Worm (Caenorhabditis elegans) whole organism, mixed stage, embryonic: ENCODE results near the gene lbp-2.

ENCODE experiments used
- M03D4.4 ChIP-seq: sonication (generic microtip); optimal IDR thresholded peaks from 2 replicates; lab custom pipeline; 2017; ENCODE audit warnings: mild to moderate bottlenecking, missing genetic modification characterization, missing compliant biosample characterization
- bed-3 ChIP-seq: fragments of 200-800 bp; sonication (Bioruptor generic); optimal IDR thresholded peaks from 3 replicates; lab custom pipeline; 2018; ENCODE audit warnings: mild to moderate bottlenecking, missing genetic modification characterization, moderate library complexity, missing compliant biosample characterization
- blmp-1 ChIP-seq: fragments of 150-350 bp; optimal IDR thresholded peaks from 2 replicates; lab custom pipeline; 2014; ENCODE audit warnings: missing biosample characterization, missing genetic modification characterization
- ceh-39 ChIP-seq: fragments of 150-350 bp; optimal IDR thresholded peaks from 2 replicates; lab custom pipeline; 2014; ENCODE audit warnings: missing biosample characterization, missing genetic modification characterization
- ceh-43 ChIP-seq: fragments of 200-800 bp; sonication (Bioruptor generic); optimal IDR thresholded peaks from 2 replicates; lab custom pipeline; 2018; ENCODE audit warnings: mild to moderate bottlenecking, missing genetic modification characterization, moderate library complexity, missing compliant biosample characterization
- ceh-83 ChIP-seq: fragments of 200-800 bp; sonication (Bioruptor generic); optimal IDR thresholded peaks from 2 replicates; lab custom pipeline; 2018; ENCODE audit warnings: mild to moderate bottlenecking, missing genetic modification characterization, missing compliant biosample characterization
- ces-1 ChIP-seq: fragments of 150-350 bp; optimal IDR thresholded peaks from 2 replicates; lab custom pipeline; 2014; ENCODE audit warnings: missing biosample characterization, missing genetic modification reagents, missing genetic modification characterization
- cnd-1 ChIP-seq: fragments of 200-800 bp; sonication (Bioruptor generic); optimal IDR thresholded peaks from 2 replicates; lab custom pipeline; 2018; ENCODE audit warnings: mild to moderate bottlenecking, missing genetic modification characterization, missing compliant biosample characterization
- drap-1 ChIP-seq: fragments of 200-800 bp; sonication (Bioruptor generic); optimal IDR thresholded peaks from 3 replicates; lab custom pipeline; 2018; ENCODE audit warnings: mild to moderate bottlenecking, missing genetic modification characterization, missing compliant biosample characterization
- elt-1 ChIP-seq: sonication (generic microtip); optimal IDR thresholded peaks from 2 replicates; lab custom pipeline; 2017; ENCODE audit warnings: missing genetic modification characterization, mild to moderate bottlenecking, missing compliant biosample characterization, antibody characterized with exemption, moderate library complexity, borderline replicate concordance; ENCODE audit not compliant: insufficient read depth
- elt-3 ChIP-seq: fragments of 150-350 bp; optimal IDR thresholded peaks from 2 replicates; lab custom pipeline; 2014; ENCODE audit warnings: missing biosample characterization, missing genetic modification characterization
- flh-1 ChIP-seq: fragments of 200-800 bp; sonication (Bioruptor generic); optimal IDR thresholded peaks from 2 replicates; lab custom pipeline; 2018; ENCODE audit warnings: mild to moderate bottlenecking, missing genetic modification characterization, moderate library complexity, missing compliant biosample characterization
- ham-2 ChIP-seq: fragments of 200-800 bp; sonication (Bioruptor generic); optimal IDR thresholded peaks from 2 replicates; lab custom pipeline; 2018; ENCODE audit warnings: mild to moderate bottlenecking, missing genetic modification characterization, missing compliant biosample characterization
- hlh-1 ChIP-seq: fragments of 150-350 bp; optimal IDR thresholded peaks from 2 replicates; lab custom pipeline; 2014; ENCODE audit warnings: missing biosample characterization, missing genetic modification reagents, missing genetic modification characterization
- lin-13 ChIP-seq: fragments of 150-350 bp; optimal IDR thresholded peaks from 2 replicates; lab custom pipeline; 2014; ENCODE audit warnings: missing biosample characterization, missing genetic modification characterization
- lin-32 ChIP-seq: fragments of 200-800 bp; sonication (Bioruptor generic); optimal IDR thresholded peaks from 2 replicates; lab custom pipeline; 2018; ENCODE audit warnings: mild to moderate bottlenecking, missing genetic modification characterization, missing compliant biosample characterization
- lsy-2 ChIP-seq: fragments of 150-350 bp; optimal IDR thresholded peaks from 2 replicates; lab custom pipeline; 2014; ENCODE audit warnings: missing biosample characterization, missing genetic modification characterization
- mep-1 ChIP-seq: fragments of 150-350 bp; optimal IDR thresholded peaks from 2 replicates; lab custom pipeline; 2017; ENCODE audit warnings: missing biosample characterization, missing genetic modification reagents, missing genetic modification characterization, inconsistent platforms
- nhr-12 ChIP-seq: fragments of 150-350 bp; optimal IDR thresholded peaks from 2 replicates; lab custom pipeline; 2014; ENCODE audit warnings: missing biosample characterization, missing genetic modification characterization
- nhr-2 ChIP-seq: fragments of 150-350 bp; optimal IDR thresholded peaks from 2 replicates; lab custom pipeline; 2014; ENCODE audit warnings: missing biosample characterization, missing genetic modification characterization
- nhr-237 ChIP-seq: fragments of 150-350 bp; optimal IDR thresholded peaks from 2 replicates; lab custom pipeline; 2014; ENCODE audit warnings: missing biosample characterization, missing genetic modification characterization
- nhr-28 ChIP-seq: fragments of 150-350 bp; optimal IDR thresholded peaks from 2 replicates; lab custom pipeline; 2014; ENCODE audit warnings: missing biosample characterization, missing genetic modification characterization
- nhr-76 ChIP-seq: sonication (generic microtip); optimal IDR thresholded peaks from 2 replicates; lab custom pipeline; 2017; ENCODE audit warnings: missing biosample characterization, missing genetic modification characterization
- pha-4 ChIP-seq: fragments of 150-350 bp; optimal IDR thresholded peaks from 2 replicates; lab custom pipeline; 2018; ENCODE audit warnings: missing biosample characterization, missing genetic modification reagents, missing genetic modification characterization
- sem-2 ChIP-seq: fragments of 200-800 bp; sonication (Bioruptor generic); optimal IDR thresholded peaks from 2 replicates; lab custom pipeline; 2018; ENCODE audit warnings: mild to moderate bottlenecking, missing genetic modification characterization, missing compliant biosample characterization
- snpc-4 ChIP-seq: fragments of 150-350 bp; optimal IDR thresholded peaks from 2 replicates; lab custom pipeline; 2014; ENCODE audit warnings: missing biosample characterization, missing genetic modification characterization
- sptf-1 ChIP-seq: sonication (generic microtip); optimal IDR thresholded peaks from 2 replicates; lab custom pipeline; 2017; ENCODE audit warnings: mild to moderate bottlenecking, missing genetic modification characterization, moderate library complexity, missing compliant biosample characterization
- tbx-8 ChIP-seq: fragments of 200-800 bp; sonication (Bioruptor generic); optimal IDR thresholded peaks from 2 replicates; lab custom pipeline; 2018; ENCODE audit warnings: mild to moderate bottlenecking, missing genetic modification characterization, moderate library complexity, missing compliant biosample characterization
- unc-120 ChIP-seq: sonication (generic microtip); optimal IDR thresholded peaks from 2 replicates; lab custom pipeline; 2017; ENCODE audit warnings: missing genetic modification characterization, missing compliant biosample characterization; ENCODE audit not compliant: poor library complexity, severe bottlenecking
- unc-39 ChIP-seq: fragments of 150-350 bp; optimal IDR thresholded peaks from 2 replicates; lab custom pipeline; 2014; ENCODE audit warnings: missing biosample characterization, missing genetic modification characterization
- zip-8 ChIP-seq: fragments of 150-350 bp; optimal IDR thresholded peaks from 2 replicates; lab custom pipeline; 2014; ENCODE audit warnings: missing biosample characterization, missing genetic modification characterization
- ztf-11 ChIP-seq: fragments of 150-350 bp; optimal IDR thresholded peaks from 2 replicates; lab custom pipeline; 2014; ENCODE audit warnings: missing biosample characterization, missing genetic modification characterization

The lbp-2 gene

DNA sequence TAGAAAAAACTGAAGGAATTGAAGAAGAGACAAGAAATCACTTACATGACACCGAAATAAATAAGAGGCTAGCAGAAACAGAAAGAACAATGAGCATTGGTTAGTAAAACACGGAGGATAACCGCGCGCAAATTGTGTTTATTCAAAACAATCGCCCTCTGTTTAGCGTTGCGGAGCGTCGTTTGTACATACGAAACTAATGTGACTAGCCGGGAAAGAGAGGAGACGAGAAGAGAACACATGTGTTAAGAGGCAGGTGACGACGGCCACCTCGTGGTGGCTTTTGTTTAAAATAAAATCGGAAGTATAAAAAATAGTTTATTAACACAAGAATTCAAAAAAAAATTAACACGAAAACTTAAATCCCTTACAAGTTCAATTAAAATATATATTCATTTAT, 14.6 kb upstream of the lbp-2 start, which contains the start of gene F40F4.7:
Gene F40F4.7, minus strand, starts transcription at position 122 of the 400 bp plus-strand sequence.
- TF ChIP-seq sem-2 (no peak), flh-1 (GFP tag; lab: Kevin White, UChicago) (no peak), lin-13 (tag; lab: Kevin White, UChicago) (peak; percentile 39), ces-1 (GFP tag; lab: Kevin White, UChicago) (no peak), sptf-1 (tag; lab: Kevin White, UChicago) (no peak), hlh-1 (peak; percentile 99), pha-4 (tag; lab: Kevin White, UChicago) (peak; percentile 61), ztf-11 (tag; lab: Kevin White, UChicago) (no peak), ceh-83 (GFP tag; lab: Kevin White, UChicago) (no peak), mep-1 (tag; lab: Kevin White, UChicago) (no peak), unc-39 (tag; lab: Kevin White, UChicago) (no peak), bed-3 (no peak), ceh-43 (GFP tag; lab: Kevin White, UChicago) (no peak), nhr-12 (tag; lab: Kevin White, UChicago) (no peak)

ce11 chrX:3247768-3248167, 12.6 kb upstream of the lbp-2 start:
- TF ChIP-seq ceh-39 (tag; lab: Kevin White, UChicago) = no peak
- TF ChIP-seq elt-3 = no peak
- TF ChIP-seq ceh-83 (GFP tag; lab: Kevin White, UChicago) = no peak
- TF ChIP-seq ces-1 (GFP tag; lab: Kevin White, UChicago) = no peak
- no peak for TF ChIP-seq lin-32 (GFP tag; lab: Kevin White, UChicago)
- no peak for TF ChIP-seq nhr-237
- no peak for TF ChIP-seq blmp-1 (tag; lab: Kevin White, UChicago)
- TF ChIP-seq pha-4 (tag; lab: Kevin White, UChicago) = no peak
- no peak for TF ChIP-seq unc-39 (tag; lab: Kevin White, UChicago)
- no peak for TF ChIP-seq M03D4.4 (tag; lab: Kevin White, UChicago)
- no peak for TF ChIP-seq sem-2
- no peak for TF ChIP-seq nhr-2
- TF ChIP-seq elt-1 (tag; lab: Kevin White, UChicago) = no peak
- no peak for TF ChIP-seq ztf-11 (tag; lab: Kevin White, UChicago)
- no peak for TF ChIP-seq nhr-28 (tag; lab: Kevin White, UChicago)
- TF ChIP-seq zip-8 = no peak
- no peak for TF ChIP-seq lin-13 (tag; lab: Kevin White, UChicago)
- no peak for TF ChIP-seq cnd-1 (tag; lab: Kevin White, UChicago)
- no peak for TF ChIP-seq drap-1 (GFP tag; lab: Kevin White, UChicago)
- TF ChIP-seq tbx-8 (GFP tag; lab: Kevin White, UChicago) = no peak

ce11 chrX:3250481-3251091, 9.8 kb upstream of the lbp-2 start, which contains the start of gene pqn-37:
Gene pqn-37, minus strand, starts transcription at chrX:3250531.
- TF ChIP-seq sem-2 (no peak), zip-8 (no peak), ceh-39 (tag; lab: Kevin White, UChicago) (no peak), blmp-1 (tag; lab: Kevin White, UChicago) (no peak), lsy-2 (tag; lab: Kevin White, UChicago) (no peak), pha-4 (tag; lab: Kevin White, UChicago) (no peak), nhr-2 (no peak), nhr-76 (no peak), drap-1 (GFP tag; lab: Kevin White, UChicago) (no peak), unc-39 (tag; lab: Kevin White, UChicago) (no peak), snpc-4 (tag; lab: Kevin White, UChicago) (no peak), unc-120 (no peak)

- no peak for TF ChIP-seq ceh-39 (tag; lab: Kevin White, UChicago)
- no peak for TF ChIP-seq M03D4.4 (tag; lab: Kevin White, UChicago)
- no peak for TF ChIP-seq nhr-237
- TF ChIP-seq unc-39 (tag; lab: Kevin White, UChicago) = no peak
- no peak for TF ChIP-seq lin-13 (tag; lab: Kevin White, UChicago)
- no peak for TF ChIP-seq sptf-1 (tag; lab: Kevin White, UChicago)
- TF ChIP-seq drap-1 (GFP tag; lab: Kevin White, UChicago) = no peak
- TF ChIP-seq ham-2 (GFP tag; lab: Kevin White, UChicago) = no peak
- TF ChIP-seq sem-2 = no peak
- TF ChIP-seq lin-32 (GFP tag; lab: Kevin White, UChicago) = no peak
- TF ChIP-seq nhr-28 (tag; lab: Kevin White, UChicago) = no peak
- no peak for TF ChIP-seq elt-1 (tag; lab: Kevin White, UChicago)
- no peak for TF ChIP-seq ces-1 (GFP tag; lab: Kevin White, UChicago)
These were observed 7.9 kb upstream of the lbp-2 start, which contains the start of gene tba-9 for ce11 chrX:3252500-3252899. Gene tba-9, plus strand, starts transcription at chrX:3252800.
